Fruit fly (Drosophila melanogaster) whole organism, prepupa: ENCODE results near the gene Kaz-m1.
A peak's percentile ranks its signal among the peaks of the same experiment; 100 is the strongest.

ENCODE experiments used
- Blimp-1 ChIP-seq: fragments of 200-800 bp; sonication (Bioruptor generic); optimal IDR thresholded peaks from 3 replicates; lab custom pipeline; 2017; ENCODE audit warnings: missing biosample characterization, missing genetic modification characterization, mild to moderate bottlenecking, moderate library complexity, missing genetic modification reagents
- CG10631 ChIP-seq: fragments of 200-800 bp; sonication (Bioruptor generic); optimal IDR thresholded peaks from 2 replicates; lab custom pipeline; 2016; ENCODE audit warnings: missing biosample characterization, missing genetic modification characterization
- CG11902 ChIP-seq: fragments of 200-800 bp; sonication (Bioruptor generic); optimal IDR thresholded peaks from 3 replicates; lab custom pipeline; 2016; ENCODE audit warnings: missing biosample characterization, missing genetic modification characterization
- CG15336 ChIP-seq: fragments of 200-800 bp; sonication (Bioruptor generic); IDR thresholded peaks from 2 replicates; pipeline ENCODE4 v1.3.6; 2022; ENCODE audit warnings: missing biosample characterization, missing genetic modification characterization
- CG16779 ChIP-seq: fragments of 200-800 bp; sonication (Bioruptor generic); optimal IDR thresholded peaks from 3 replicates; lab custom pipeline; 2017; ENCODE audit warnings: missing biosample characterization, mild to moderate bottlenecking, missing genetic modification characterization
- CG3032 ChIP-seq: fragments of 200-800 bp; optimal IDR thresholded peaks from 2 replicates; lab custom pipeline; 2019; ENCODE audit warnings: missing biosample characterization, mild to moderate bottlenecking, missing genetic modification characterization, moderate library complexity
- CG3919 ChIP-seq: fragments of 200-800 bp; sonication (Bioruptor generic); optimal IDR thresholded peaks from 3 replicates; lab custom pipeline; 2016; ENCODE audit warnings: missing biosample characterization, missing genetic modification characterization
- CG6163 ChIP-seq: fragments of 200-800 bp; sonication (Bioruptor generic); IDR thresholded peaks from 3 replicates; pipeline ENCODE4 v1.3.6; 2022; ENCODE audit warnings: missing biosample characterization, missing genetic modification characterization
- CG7368 ChIP-seq: fragments of 200-800 bp; sonication (Bioruptor generic); optimal IDR thresholded peaks from 3 replicates; lab custom pipeline; 2016; ENCODE audit warnings: missing biosample characterization, missing genetic modification characterization
- CG8119 ChIP-seq: fragments of 200-800 bp; sonication (Bioruptor generic); IDR thresholded peaks from 3 replicates; pipeline ENCODE4 v1.3.6; 2022; ENCODE audit warnings: missing biosample characterization, missing genetic modification characterization
- CG8319 ChIP-seq: fragments of 200-800 bp; sonication (Bioruptor generic); optimal IDR thresholded peaks from 3 replicates; lab custom pipeline; 2016; ENCODE audit warnings: missing biosample characterization, missing genetic modification characterization
- CG8632 ChIP-seq: fragments of 200-800 bp; sonication (Bioruptor generic); optimal IDR thresholded peaks from 3 replicates; lab custom pipeline; 2016; ENCODE audit warnings: missing biosample characterization, missing genetic modification characterization
- Eip75B ChIP-seq: fragments of 200-800 bp; sonication (Bioruptor generic); optimal IDR thresholded peaks from 3 replicates; lab custom pipeline; 2016; ENCODE audit warnings: missing biosample characterization, missing genetic modification characterization
- Eip93F ChIP-seq: fragments of 200-800 bp; sonication (Bioruptor generic); optimal IDR thresholded peaks from 2 replicates; lab custom pipeline; 2016; ENCODE audit warnings: missing biosample characterization, mild to moderate bottlenecking, missing genetic modification characterization
- Ets21C ChIP-seq: fragments of 200-800 bp; sonication (Bioruptor generic); optimal IDR thresholded peaks from 3 replicates; lab custom pipeline; 2016; ENCODE audit warnings: missing biosample characterization, missing genetic modification characterization
- Ets96B ChIP-seq: fragments of 200-800 bp; optimal IDR thresholded peaks from 2 replicates; lab custom pipeline; 2019; ENCODE audit warnings: missing biosample characterization, mild to moderate bottlenecking, missing genetic modification characterization, moderate library complexity
- Hr4 ChIP-seq: fragments of 200-800 bp; sonication (Bioruptor generic); optimal IDR thresholded peaks from 3 replicates; lab custom pipeline; 2016; ENCODE audit warnings: missing biosample characterization, missing genetic modification characterization
- Met ChIP-seq: fragments of 200-800 bp; sonication (Bioruptor generic); optimal IDR thresholded peaks from 3 replicates; lab custom pipeline; 2016; ENCODE audit warnings: missing biosample characterization, missing genetic modification characterization
- OdsH ChIP-seq: fragments of 200-800 bp; sonication (Bioruptor generic); optimal IDR thresholded peaks from 3 replicates; lab custom pipeline; 2016; ENCODE audit warnings: missing biosample characterization, missing genetic modification characterization
- Smox ChIP-seq: fragments of 200-800 bp; sonication (Bioruptor generic); optimal IDR thresholded peaks from 3 replicates; lab custom pipeline; 2016; ENCODE audit warnings: missing biosample characterization, missing genetic modification characterization
- achi ChIP-seq: fragments of 200-800 bp; sonication (Bioruptor generic); optimal IDR thresholded peaks from 3 replicates; lab custom pipeline; 2016; ENCODE audit warnings: missing biosample characterization, missing genetic modification characterization
- acj6 ChIP-seq: fragments of 200-800 bp; sonication (Bioruptor generic); optimal IDR thresholded peaks from 3 replicates; lab custom pipeline; 2016; ENCODE audit warnings: missing biosample characterization, missing genetic modification characterization
- cyc ChIP-seq: fragments of 200-800 bp; sonication (Bioruptor generic); optimal IDR thresholded peaks from 3 replicates; lab custom pipeline; 2016; ENCODE audit warnings: missing biosample characterization, missing genetic modification characterization
- dac ChIP-seq: fragments of 200-800 bp; sonication (Bioruptor generic); optimal IDR thresholded peaks from 2 replicates; lab custom pipeline; 2017; ENCODE audit warnings: missing biosample characterization, mild to moderate bottlenecking, missing genetic modification characterization
- dsx ChIP-seq: fragments of 200-800 bp; optimal IDR thresholded peaks from 3 replicates; lab custom pipeline; 2019; ENCODE audit warnings: missing biosample characterization, mild to moderate bottlenecking, missing genetic modification characterization, moderate library complexity; ENCODE audit not compliant: poor library complexity, severe bottlenecking
- esn ChIP-seq: fragments of 200-800 bp; sonication (Bioruptor generic); optimal IDR thresholded peaks from 2 replicates; lab custom pipeline; 2016; ENCODE audit warnings: missing biosample characterization, mild to moderate bottlenecking, missing genetic modification characterization, moderate library complexity
- fd85E ChIP-seq: fragments of 200-800 bp; sonication (Bioruptor generic); optimal IDR thresholded peaks from 3 replicates; lab custom pipeline; 2016; ENCODE audit warnings: missing biosample characterization, missing genetic modification characterization
- lz ChIP-seq: fragments of 200-800 bp; sonication (Bioruptor generic); optimal IDR thresholded peaks from 3 replicates; lab custom pipeline; 2016; ENCODE audit warnings: missing biosample characterization, missing genetic modification characterization
- net ChIP-seq: fragments of 200-800 bp; sonication (Bioruptor generic); optimal IDR thresholded peaks from 3 replicates; lab custom pipeline; 2016; ENCODE audit warnings: missing biosample characterization, missing genetic modification characterization
- pdm3 ChIP-seq: fragments of 200-800 bp; sonication (Bioruptor generic); optimal IDR thresholded peaks from 3 replicates; lab custom pipeline; 2016; ENCODE audit warnings: missing biosample characterization, missing genetic modification characterization
- spab ChIP-seq: fragments of 200-800 bp; sonication (Bioruptor generic); optimal IDR thresholded peaks from 2 replicates; lab custom pipeline; 2017; ENCODE audit warnings: missing biosample characterization, mild to moderate bottlenecking, missing genetic modification characterization, missing genetic modification reagents
- svp ChIP-seq: fragments of 200-800 bp; sonication (Bioruptor generic); peaks from one replicate; lab custom pipeline; 2016; ENCODE audit warnings: missing biosample characterization, missing genetic modification characterization
- topi ChIP-seq: fragments of 200-800 bp; sonication (Bioruptor generic); optimal IDR thresholded peaks from 3 replicates; lab custom pipeline; 2016; ENCODE audit warnings: missing biosample characterization, missing genetic modification characterization
- vri ChIP-seq: fragments of 200-800 bp; sonication (Bioruptor generic); optimal IDR thresholded peaks from 3 replicates; lab custom pipeline; 2016; ENCODE audit warnings: missing biosample characterization, mild to moderate bottlenecking, missing genetic modification characterization

Kaz-m1 gene

DNA sequence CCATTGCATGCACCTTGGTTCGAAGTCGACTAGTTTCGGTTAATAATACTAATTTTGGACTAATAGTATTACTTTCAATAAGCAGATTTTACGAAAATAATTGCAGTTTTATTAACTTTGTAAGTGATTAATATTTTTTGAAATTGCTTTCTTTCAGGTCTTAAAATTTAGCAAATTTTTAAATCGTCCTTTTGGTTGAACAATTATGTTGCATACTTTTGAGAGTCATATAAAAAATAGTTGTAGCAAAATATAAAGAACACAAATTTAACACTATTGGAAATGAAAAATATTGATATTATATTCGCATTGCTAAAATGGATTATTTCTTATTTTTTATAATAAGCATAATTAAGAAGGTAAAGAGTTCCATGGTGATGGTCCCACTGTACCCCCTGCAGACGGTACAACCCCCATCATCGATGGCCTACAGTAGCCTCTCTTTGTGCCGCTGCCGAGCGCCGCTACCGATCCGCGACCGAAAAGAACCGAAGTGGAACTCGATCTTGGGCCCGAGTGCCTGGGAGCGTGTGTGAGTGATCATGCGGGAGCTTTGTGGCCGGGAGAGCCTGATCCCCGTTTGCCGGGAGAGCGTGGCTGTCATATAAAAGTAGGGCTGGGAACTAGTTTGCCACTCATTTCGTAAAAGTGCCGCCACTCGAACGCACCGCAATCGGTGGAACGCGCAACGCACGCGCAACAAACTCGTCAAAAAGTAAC is 6.8 kb downstream of the Kaz-m1 start (continued):
- peak; percentile 6 for TF ChIP-seq Eip93F (GFP tag; lab: Kevin White, UChicago)
- peak; percentile 94 for TF ChIP-seq Ets96B
- TF ChIP-seq spab (GFP tag; lab: Kevin White, UChicago) = peak; percentile 96
- TF ChIP-seq CG15336 (GFP tag; lab: Robert Waterston, UW) = peak; percentile 82
- TF ChIP-seq topi (GFP tag; lab: Kevin White, UChicago) = peak; percentile 95
- peak; percentile 94 for TF ChIP-seq net (GFP tag; lab: Kevin White, UChicago)
- TF ChIP-seq CG8632 (GFP tag; lab: Kevin White, UChicago) = peak; percentile 93
- TF ChIP-seq CG8319 (GFP tag; lab: Kevin White, UChicago) = peak; percentile 90
- peak; percentile 81 for TF ChIP-seq dac (GFP tag; lab: Kevin White, UChicago)
- TF ChIP-seq esn (GFP tag; lab: Kevin White, UChicago) = peak; percentile 97
- peak; percentile 92 for TF ChIP-seq Eip75B
- TF ChIP-seq CG3919 = peak; percentile 91
- peak; percentile 95 for TF ChIP-seq lz (GFP tag; lab: Kevin White, UChicago)
- peak; percentile 87 for TF ChIP-seq cyc (GFP tag; lab: Kevin White, UChicago)
- TF ChIP-seq Hr4 (GFP tag; lab: Kevin White, UChicago) = peak; percentile 92
- TF ChIP-seq Ets21C (GFP tag; lab: Kevin White, UChicago) = peak; percentile 92
- peak; percentile 89 for TF ChIP-seq CG16779 (tag; lab: Kevin White, UChicago)

dm6 chr3R:26023252-26023651 is 8.7 kb downstream of the Kaz-m1 start:
- TF ChIP-seq lz (GFP tag; lab: Kevin White, UChicago) (no peak), vri (no peak), CG3032 (no peak), Met (GFP tag; lab: Kevin White, UChicago) (no peak), CG6163 (GFP tag; lab: Robert Waterston, UW) (no peak), acj6 (GFP tag; lab: Kevin White, UChicago) (no peak), CG7368 (GFP tag; lab: Kevin White, UChicago) (no peak), pdm3 (GFP tag; lab: Kevin White, UChicago) (no peak), CG10631 (no peak), Hr4 (GFP tag; lab: Kevin White, UChicago) (no peak), achi (GFP tag; lab: Kevin White, UChicago) (no peak), CG8119 (GFP tag; lab: Robert Waterston, UW) (no peak), CG11902 (GFP tag; lab: Kevin White, UChicago) (no peak), Blimp-1 (GFP tag; lab: Kevin White, UChicago) (no peak), svp (no peak), CG8632 (GFP tag; lab: Kevin White, UChicago) (no peak), fd85E (GFP tag; lab: Kevin White, UChicago) (no peak), Smox (no peak), OdsH (GFP tag; lab: Kevin White, UChicago) (no peak)

DNA sequence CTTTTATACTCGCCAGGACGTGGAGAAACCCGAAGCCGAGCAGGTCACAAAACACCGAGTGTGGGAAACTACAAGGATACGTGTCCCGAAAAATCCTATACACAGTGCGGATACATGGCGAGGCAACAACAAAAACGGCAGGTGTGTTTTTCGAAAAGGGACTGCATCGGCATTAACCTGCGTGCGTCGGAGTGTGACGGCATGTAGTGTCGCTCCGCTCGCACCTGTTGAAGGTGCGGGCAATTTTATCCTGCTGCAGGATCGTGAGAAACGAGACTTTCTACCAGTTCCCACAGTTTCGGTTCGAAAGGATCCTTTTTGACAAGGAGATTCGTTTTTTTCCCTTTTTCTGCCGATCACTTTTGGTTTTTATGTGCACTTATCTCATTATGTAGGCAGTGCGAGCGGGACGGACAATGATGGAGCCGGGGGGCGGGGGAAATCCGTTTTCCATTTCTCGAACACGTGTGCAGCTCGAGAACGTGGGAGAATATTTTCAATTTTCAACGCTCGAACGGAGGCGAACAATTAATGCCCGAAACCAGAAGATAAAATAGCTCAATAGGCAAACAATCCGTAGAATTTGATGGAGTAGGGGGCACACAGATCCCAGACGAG is 10.2 kb downstream of the Kaz-m1 start:
- no peak for TF ChIP-seq dsx (GFP tag; lab: Kevin White, UChicago)
- no peak for TF ChIP-seq Ets21C (GFP tag; lab: Kevin White, UChicago)
- TF ChIP-seq CG6163 (GFP tag; lab: Robert Waterston, UW) = no peak
